Worm (Caenorhabditis elegans) whole organism, L1 larva: ENCODE data around the gene tmed-1.

ENCODE experiments used
- F16B12.6 ChIP-seq: fragments of 150-350 bp; optimal IDR thresholded peaks from 2 replicates; lab custom pipeline; 2014; ENCODE audit warnings: missing biosample characterization, missing genetic modification characterization
- dpl-1 ChIP-seq, 3 experiments: fragments of 150-350 bp in 2 of 3; sonication (generic microtip) in 1 of 3; optimal IDR thresholded peaks; 2 replicates each; lab custom pipeline; 2014 to 2017; ENCODE audit warnings: missing biosample characterization in 3 of 3, missing genetic modification characterization in 3 of 3, missing genetic modification reagents in 3 of 3
- egl-13 ChIP-seq: sonication (generic microtip); optimal IDR thresholded peaks from 2 replicates; lab custom pipeline; 2016; ENCODE audit warnings: missing genotype, missing genetic modification reagents, missing genetic modification characterization, missing compliant biosample characterization
- snpc-4 ChIP-seq: fragments of 150-350 bp; optimal IDR thresholded peaks from 2 replicates; lab custom pipeline; 2014; ENCODE audit warnings: missing biosample characterization, missing genetic modification characterization
- sup-37 ChIP-seq: fragments of 200-800 bp; sonication (Bioruptor generic); optimal IDR thresholded peaks from 2 replicates; lab custom pipeline; 2018; ENCODE audit warnings: mild to moderate bottlenecking, missing genetic modification characterization, missing compliant biosample characterization

DNA sequence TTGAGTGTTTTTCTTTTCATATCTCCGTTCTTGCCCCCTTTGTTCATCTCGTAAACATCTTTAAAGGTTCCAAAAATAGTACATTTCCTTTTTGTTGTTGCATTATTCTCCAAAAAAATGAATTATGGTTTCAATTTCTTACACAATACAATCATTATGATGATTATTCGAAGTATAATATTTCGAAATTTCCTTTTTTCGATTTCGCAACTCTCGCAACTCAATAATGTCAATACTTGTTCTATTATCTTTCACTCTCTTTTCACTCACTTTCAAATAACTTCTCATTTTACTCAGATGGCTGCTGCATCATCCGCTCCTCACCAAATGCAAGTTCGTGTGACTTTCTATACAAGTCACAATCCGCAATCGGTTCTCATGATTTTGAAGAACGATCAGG is 44.0 kb downstream of the tmed-1 start, which contains the start of gene sqst-1:
- TF ChIP-seq dpl-1 (GFP tag; optimal IDR thresholded peaks at IDR 0.05; lab: Kevin White, UChicago), result no peak
- TF ChIP-seq egl-13 (tag; lab: Kevin White, UChicago), result no peak
- no peak for TF ChIP-seq snpc-4
- no peak for TF ChIP-seq sup-37 (GFP tag; lab: Kevin White, UChicago)
- TF ChIP-seq F16B12.6 (tag; lab: Kevin White, UChicago), result no peak
